Worm (Caenorhabditis elegans): ENCODE data around the gene lron-14.

DNA sequence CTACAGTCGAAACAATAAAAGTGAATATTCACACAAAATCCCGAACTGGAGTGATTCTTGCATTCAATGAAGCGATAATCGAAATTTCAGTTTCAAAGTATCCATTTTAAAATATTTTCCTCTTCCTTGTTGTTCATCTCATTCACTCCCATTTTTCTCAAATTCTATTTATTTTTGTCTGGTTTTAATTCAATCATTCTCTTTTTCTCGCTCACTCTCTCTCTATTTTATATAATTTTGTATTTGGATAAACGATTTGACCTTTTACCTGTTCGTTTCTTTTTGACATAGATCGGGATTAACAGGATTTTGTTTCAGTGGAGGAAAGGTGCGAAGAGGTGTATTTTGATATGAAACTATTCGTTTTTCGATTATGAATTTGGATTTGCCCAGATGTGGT, 20.4 kb downstream of the lron-14 start, which contains the start of gene T05A1.5:
- TF ChIP-seq ztf-23 (GFP tag; IDR thresholded peaks at IDR 0.05) (no peak), T22C8.4 (GFP tag; IDR thresholded peaks at IDR 0.05) (no peak), ztf-29 (GFP tag; IDR thresholded peaks at IDR 0.05) (no peak), flt-1 (GFP tag; IDR thresholded peaks at IDR 0.05) (no peak), tab-1 (GFP tag; IDR thresholded peaks at IDR 0.05) (no peak), med-1 (GFP tag; optimal IDR thresholded peaks at IDR 0.05; ENCODE audit: insufficient read depth) (no peak), ref-1 (GFP tag; conservative IDR thresholded peaks at IDR 0.05) (no peak), cog-1 (tag; optimal IDR thresholded peaks at IDR 0.05) (no peak)

Data from whole organism, midembryonic.